Worm (Caenorhabditis elegans) whole organism, L4 larva: Measurements from ENCODE around the gene Y53G8AM.7.

Experiments used
- fkh-10 ChIP-seq: fragments of 150-350 bp; optimal IDR thresholded peaks from 2 replicates; lab custom pipeline; 2014; ENCODE audit warnings: missing biosample characterization, missing genetic modification reagents, missing genetic modification characterization
- nhr-6 ChIP-seq: fragments of 150-350 bp; optimal IDR thresholded peaks from 2 replicates; lab custom pipeline; 2014; ENCODE audit warnings: missing biosample characterization, missing genetic modification characterization
- zfp-3 ChIP-seq: fragments of 200-800 bp; sonication (Bioruptor generic); conservative IDR thresholded peaks from 2 replicates; pipeline ENCODE4 v1.3.6; 2022; ENCODE audit warnings: missing genetic modification reagents, missing genetic modification characterization, missing compliant biosample characterization

ce11 chrIII:3263696-3264095 lies 2.8 kb downstream of the Y53G8AM.7 start:
- TF ChIP-seq zfp-3 (GFP tag; lab: Robert Waterston, UW) (no peak), fkh-10 (GFP tag; lab: Kevin White, UChicago) (no peak), nhr-6 (tag; lab: Kevin White, UChicago) (no peak)
